Fruit fly (Drosophila melanogaster): ENCODE measurements around the gene step.

The step gene

dm6 chr2L:21794547-21795341 is 37.5 kb upstream of the step start (continued):
- peak; percentile 95 for TF ChIP-seq Blimp-1 (GFP tag; optimal IDR thresholded peaks at IDR 0.05)
- TF ChIP-seq CG31441 (GFP tag; IDR thresholded peaks at IDR 0.05): peak; percentile 98
- TF ChIP-seq prd (optimal IDR thresholded peaks at IDR 0.05): no peak
- peak; percentile 99 for TF ChIP-seq prd (GFP tag; IDR thresholded peaks at IDR 0.05)
- 0 out of 2 replicates have a peak, but pooled peaks have one; percentile 23 for TF ChIP-seq Scr (GFP tag; IDR thresholded peaks at IDR 0.05; ENCODE audit: partially characterized antibody)
- peak; percentile 97 for TF ChIP-seq Chrac-16 (GFP tag; optimal IDR thresholded peaks at IDR 0.05)
- TF ChIP-seq sisA (GFP tag; IDR thresholded peaks at IDR 0.05): peak; percentile 97
- peak; percentile 98 for TF ChIP-seq chn (GFP tag; optimal IDR thresholded peaks at IDR 0.05)
- peak; percentile 95 for TF ChIP-seq gce (GFP tag; IDR thresholded peaks at IDR 0.05)
- TF ChIP-seq shn (GFP tag; optimal IDR thresholded peaks at IDR 0.05): peak; percentile 96
- peak; percentile 91 for TF ChIP-seq CG17912 (GFP tag; optimal IDR thresholded peaks at IDR 0.05)
- peak; percentile 92 for TF ChIP-seq D19B (GFP tag; optimal IDR thresholded peaks at IDR 0.05)
- peak; percentile 88 for TF ChIP-seq CkIIα-i1 (GFP tag; IDR thresholded peaks at IDR 0.05)
- TF ChIP-seq dan (GFP tag; IDR thresholded peaks at IDR 0.05): no peak; the same call in 1 of the 2 replicates
- peak; percentile 90 for TF ChIP-seq sd (tag; optimal IDR thresholded peaks at IDR 0.05)
- TF ChIP-seq CG14710 (tag; optimal IDR thresholded peaks at IDR 0.05): peak; percentile 97
- TF ChIP-seq Gsc (GFP tag; IDR thresholded peaks at IDR 0.05): no peak; the same call in 1 of the 2 replicates
- TF ChIP-seq slou (GFP tag; optimal IDR thresholded peaks at IDR 0.05): peak; percentile 95
- TF ChIP-seq Hey (tag; optimal IDR thresholded peaks at IDR 0.05): peak; percentile 86
- no peak; the same call in 1 of the 3 replicates for TF ChIP-seq CG11560 (tag; IDR thresholded peaks at IDR 0.05)
- peak in 1 of 2 experiments; percentile 65 for TF ChIP-seq tll (GFP tag; optimal IDR thresholded peaks at IDR 0.05)
- TF ChIP-seq fd64A (GFP tag; optimal IDR thresholded peaks at IDR 0.05): peak; percentile 93
- peak; percentile 92 for TF ChIP-seq nom (GFP tag; optimal IDR thresholded peaks at IDR 0.05)
- TF ChIP-seq CG8765 (GFP tag; IDR thresholded peaks at IDR 0.05): peak; percentile 96
- TF ChIP-seq ato (GFP tag; IDR thresholded peaks at IDR 0.05; ENCODE audit: partially characterized antibody): no peak
- TF ChIP-seq Abd-B (GFP tag; optimal IDR thresholded peaks at IDR 0.05): peak; percentile 96
- peak; percentile 95 for TF ChIP-seq CG12155 (GFP tag; optimal IDR thresholded peaks at IDR 0.05)
- peak; percentile 98 for TF ChIP-seq lmd (GFP tag; IDR thresholded peaks at IDR 0.05)
- TF ChIP-seq CG13123 (GFP tag; optimal IDR thresholded peaks at IDR 0.05): peak; percentile 93
- TF ChIP-seq HHEX (GFP tag; optimal IDR thresholded peaks at IDR 0.05): peak; percentile 96
- TF ChIP-seq pita (GFP tag; optimal IDR thresholded peaks at IDR 0.05): no peak
- TF ChIP-seq CG32767 (GFP tag; IDR thresholded peaks at IDR 0.05): peak; percentile 97
- peak; percentile 84 for TF ChIP-seq E2f2 (GFP tag; IDR thresholded peaks at IDR 0.05)
- peak; percentile 66 for TF ChIP-seq CG7745 (tag; optimal IDR thresholded peaks at IDR 0.05)
- TF ChIP-seq bowl (GFP tag; IDR thresholded peaks at IDR 0.05): peak; percentile 91
- peak; percentile 98 for TF ChIP-seq CG10979 (tag; optimal IDR thresholded peaks at IDR 0.05)
- TF ChIP-seq H15 (GFP tag; IDR thresholded peaks at IDR 0.05): peak; percentile 95
- peak; percentile 97 for TF ChIP-seq CG4328 (GFP tag; optimal IDR thresholded peaks at IDR 0.05)
- peak; percentile 98 for TF ChIP-seq dmrt99B (tag; optimal IDR thresholded peaks at IDR 0.05)
- peak; percentile 97 for TF ChIP-seq z (GFP tag; IDR thresholded peaks at IDR 0.05)
- TF ChIP-seq CG17612 (GFP tag; IDR thresholded peaks at IDR 0.05): peak; percentile 92
- peak; percentile 94 for TF ChIP-seq peb (GFP tag; IDR thresholded peaks at IDR 0.05)
- peak; percentile 89 for TF ChIP-seq Poxn (GFP tag; IDR thresholded peaks at IDR 0.05)
- TF ChIP-seq Med (GFP tag): peak; percentile 100
- TF ChIP-seq br (optimal IDR thresholded peaks at IDR 0.05): no peak
- TF ChIP-seq sens (GFP tag): peak; percentile 99
- TF ChIP-seq Oaz (GFP tag; IDR thresholded peaks at IDR 0.05): peak; percentile 96
- TF ChIP-seq sna (GFP tag; IDR thresholded peaks at IDR 0.05; ENCODE audit: partially characterized antibody): 0 out of 2 replicates have a peak, but pooled peaks have one; percentile 21
- peak; percentile 89 for TF ChIP-seq gt (GFP tag; IDR thresholded peaks at IDR 0.05)
- TF ChIP-seq HLH4C (GFP tag; IDR thresholded peaks at IDR 0.05; ENCODE audit: partially characterized antibody): no peak
